Worm (Caenorhabditis elegans): ENCODE results near the gene mrpl-21.

mrpl-21 gene

DNA sequence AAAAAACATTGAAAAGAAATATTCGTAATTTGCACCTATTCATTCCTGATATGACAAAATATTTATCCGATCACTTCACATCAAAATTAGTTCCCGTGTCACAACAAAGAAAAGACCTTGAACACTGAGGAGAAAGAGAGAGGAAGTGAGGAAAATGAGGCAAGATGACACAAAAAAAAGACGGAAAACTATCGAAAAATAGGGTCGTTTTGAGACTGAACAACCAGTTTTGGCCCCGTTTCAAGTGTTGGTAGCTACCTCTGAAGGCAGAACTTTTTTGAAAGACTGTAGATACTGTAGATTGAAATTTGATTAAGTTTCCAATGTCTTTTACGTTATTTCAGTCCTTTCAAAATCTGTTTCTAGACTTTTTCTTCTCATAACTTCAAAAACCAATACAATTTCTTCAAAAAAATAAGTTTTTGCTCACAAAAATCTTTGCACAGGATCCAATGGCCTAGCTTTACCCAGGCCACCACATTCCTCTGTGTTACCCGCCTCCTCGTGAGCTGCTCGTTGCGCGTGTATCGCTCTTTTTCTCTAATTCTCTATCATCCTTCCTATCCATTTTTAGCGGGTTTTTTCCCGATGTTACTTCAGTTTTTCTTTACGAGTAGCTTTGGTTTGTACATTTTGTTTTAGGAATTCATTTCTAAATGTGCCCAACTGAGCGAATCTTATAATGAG lies 46.9 kb downstream of the mrpl-21 start:
- TF ChIP-seq vab-7 (GFP tag; IDR thresholded peaks at IDR 0.05) (no peak), ctbp-1 (GFP tag; IDR thresholded peaks at IDR 0.05) (no peak), rbr-2 (tag; optimal IDR thresholded peaks at IDR 0.05) (peak; percentile 45), dmd-6 (GFP tag; IDR thresholded peaks at IDR 0.05) (0 out of 2 replicates have a peak, but pooled peaks have one; percentile 9), zag-1 (tag; optimal IDR thresholded peaks at IDR 0.05) (no peak), ztf-7 (tag; optimal IDR thresholded peaks at IDR 0.05) (no peak), dve-1 (tag; optimal IDR thresholded peaks at IDR 0.05; ENCODE audit: insufficient read depth) (no peak), zip-11 (GFP tag; IDR thresholded peaks at IDR 0.05) (no peak), fkh-10 (GFP tag; optimal IDR thresholded peaks at IDR 0.05) (peak; percentile 12), snpc-1.2 (GFP tag; IDR thresholded peaks at IDR 0.05) (no peak), ces-1 (GFP tag; optimal IDR thresholded peaks at IDR 0.05) (no peak), Y5F2A.4 (GFP tag; optimal IDR thresholded peaks at IDR 0.05) (no peak), lsy-2 (tag; optimal IDR thresholded peaks at IDR 0.05) (peak; percentile 49 to 82), duxl-1 (tag; optimal IDR thresholded peaks at IDR 0.05; ENCODE audit: poor library complexity) (no peak), ama-1 (optimal IDR thresholded peaks at IDR 0.05) (no peak), zfp-2 (tag; optimal IDR thresholded peaks at IDR 0.05) (no peak), mdt-29 (GFP tag; IDR thresholded peaks at IDR 0.05) (no peak), ceh-20 (GFP tag; IDR thresholded peaks at IDR 0.05) (no peak), fos-1 (tag; optimal IDR thresholded peaks at IDR 0.05) (no peak), D1046.2 (GFP tag; IDR thresholded peaks at IDR 0.05) (no peak), F37D6.2 (tag; optimal IDR thresholded peaks at IDR 0.05) (no peak), nhr-6 (tag; optimal IDR thresholded peaks at IDR 0.05) (peak; percentile 45), zip-2 (tag; optimal IDR thresholded peaks at IDR 0.05) (no peak), nhr-111 (GFP tag; optimal IDR thresholded peaks at IDR 0.05) (no peak), aha-1 (tag) (peak; percentile 87), madf-5 (GFP tag; IDR thresholded peaks at IDR 0.05) (no peak), ceh-62 (tag; optimal IDR thresholded peaks at IDR 0.05) (no peak), ceh-32 (tag; optimal IDR thresholded peaks at IDR 0.05; ENCODE audit: poor library complexity) (no peak), dpl-1 (GFP tag; optimal IDR thresholded peaks at IDR 0.05) (peak; percentile 42), lin-13 (GFP tag; optimal IDR thresholded peaks at IDR 0.05) (no peak), mxl-2 (GFP tag; conservative IDR thresholded peaks at IDR 0.05) (no peak), saeg-2 (GFP tag; IDR thresholded peaks at IDR 0.05) (no peak), mep-1 (tag; optimal IDR thresholded peaks at IDR 0.05) (peak; percentile 65), pha-4 (GFP tag; IDR thresholded peaks at IDR 0.05) (no peak), pha-4 (tag; optimal IDR thresholded peaks at IDR 0.05) (no peak), nhr-76 (tag; optimal IDR thresholded peaks at IDR 0.05) (no peak), dmd-9 (GFP tag; IDR thresholded peaks at IDR 0.05) (no peak), daf-8 (GFP tag; IDR thresholded peaks at IDR 0.05) (no peak), tag-97 (GFP tag; IDR thresholded peaks at IDR 0.05) (no peak), Y75B8A.6 (GFP tag; IDR thresholded peaks at IDR 0.05) (no peak), set-16 (GFP tag; IDR thresholded peaks at IDR 0.05) (no peak), nhr-11 (tag; optimal IDR thresholded peaks at IDR 0.05) (no peak), daf-12 (tag; optimal IDR thresholded peaks at IDR 0.05) (no peak), jun-1 (tag; optimal IDR thresholded peaks at IDR 0.05) (no peak), sdz-12 (GFP tag; optimal IDR thresholded peaks at IDR 0.05) (no peak), aly-2 (tag; optimal IDR thresholded peaks at IDR 0.05) (no peak), unc-39 (tag; optimal IDR thresholded peaks at IDR 0.05) (no peak), Y48G9A.11 (GFP tag; IDR thresholded peaks at IDR 0.05) (peak; percentile 52; the same call in 1 of the 2 replicates), tra-1 (GFP tag; IDR thresholded peaks at IDR 0.05) (no peak), unc-130 (GFP tag; optimal IDR thresholded peaks at IDR 0.05) (peak; percentile 45), F26F4.8 (GFP tag; conservative IDR thresholded peaks at IDR 0.05) (no peak), ZK337.2 (GFP tag; IDR thresholded peaks at IDR 0.05) (no peak)

Measured in whole organism, L4 larva.